Worm (Caenorhabditis elegans) whole organism, late embryonic: ENCODE results near the gene col-12.

Source experiments
- C08G9.2 ChIP-seq: sonication (generic microtip); optimal IDR thresholded peaks from 2 replicates; lab custom pipeline; 2016; ENCODE audit warnings: mild to moderate bottlenecking, missing genetic modification characterization, moderate library complexity, missing compliant biosample characterization
- F13H6.1 ChIP-seq: sonication (generic microtip); optimal IDR thresholded peaks from 2 replicates; lab custom pipeline; 2016; ENCODE audit warnings: missing genetic modification characterization, missing compliant biosample characterization
- K02D7.2 ChIP-seq: sonication (generic microtip); optimal IDR thresholded peaks from 2 replicates; lab custom pipeline; 2017; ENCODE audit warnings: mild to moderate bottlenecking, missing genetic modification characterization, missing compliant biosample characterization
- T23F11.4 ChIP-seq: fragments of 200-800 bp; sonication (Bioruptor generic); optimal IDR thresholded peaks from 2 replicates; lab custom pipeline; 2018; ENCODE audit warnings: mild to moderate bottlenecking, missing genetic modification characterization, missing compliant biosample characterization
- Y22D7AL.16 ChIP-seq: sonication (generic microtip); optimal IDR thresholded peaks from 2 replicates; lab custom pipeline; 2016; ENCODE audit warnings: missing genetic modification characterization, missing compliant biosample characterization
- ahr-1 ChIP-seq: sonication (generic microtip); optimal IDR thresholded peaks from 2 replicates; lab custom pipeline; 2016; ENCODE audit warnings: missing genetic modification characterization, missing compliant biosample characterization
- ama-1 ChIP-seq: fragments of 150-350 bp; optimal IDR thresholded peaks from 2 replicates; lab custom pipeline; 2014
- ceh-18 ChIP-seq: sonication (generic microtip); optimal IDR thresholded peaks from 2 replicates; lab custom pipeline; 2016; ENCODE audit warnings: missing genetic modification characterization, missing compliant biosample characterization
- ceh-19 ChIP-seq: fragments of 200-800 bp; sonication (Bioruptor generic); optimal IDR thresholded peaks from 2 replicates; lab custom pipeline; 2018; ENCODE audit warnings: mild to moderate bottlenecking, missing genetic modification characterization, missing compliant biosample characterization
- ceh-30 ChIP-seq: fragments of 150-350 bp; optimal IDR thresholded peaks from 2 replicates; lab custom pipeline; 2014; ENCODE audit warnings: missing biosample characterization, missing genetic modification characterization
- ceh-31 ChIP-seq: sonication (generic microtip); optimal IDR thresholded peaks from 2 replicates; lab custom pipeline; 2016; ENCODE audit warnings: missing genetic modification characterization, missing compliant biosample characterization
- ceh-34 ChIP-seq: sonication (generic microtip); optimal IDR thresholded peaks from 2 replicates; lab custom pipeline; 2016; ENCODE audit warnings: mild to moderate bottlenecking, missing genetic modification characterization, missing compliant biosample characterization
- ceh-45 ChIP-seq: fragments of 200-800 bp; sonication (Bioruptor generic); IDR thresholded peaks from 2 replicates; pipeline ENCODE4 v1.3.6; 2022; ENCODE audit warnings: missing genetic modification reagents, missing genetic modification characterization, missing compliant biosample characterization
- ceh-48 ChIP-seq: sonication (generic microtip); optimal IDR thresholded peaks from 2 replicates; lab custom pipeline; 2016; ENCODE audit warnings: missing genetic modification characterization, inconsistent platforms, missing compliant biosample characterization
- ceh-6 ChIP-seq: fragments of 200-800 bp; sonication (Bioruptor generic); optimal IDR thresholded peaks from 2 replicates; lab custom pipeline; 2018; ENCODE audit warnings: mild to moderate bottlenecking, missing genetic modification characterization, missing compliant biosample characterization
- ceh-9 ChIP-seq: sonication (generic microtip); optimal IDR thresholded peaks from 2 replicates; lab custom pipeline; 2016; ENCODE audit warnings: mild to moderate bottlenecking, missing genetic modification characterization, inconsistent platforms, missing compliant biosample characterization
- che-1 ChIP-seq: sonication (generic microtip); optimal IDR thresholded peaks from 2 replicates; lab custom pipeline; 2016; ENCODE audit warnings: mild to moderate bottlenecking, missing genetic modification characterization, missing compliant biosample characterization
- dmd-4 ChIP-seq: sonication (generic microtip); optimal IDR thresholded peaks from 2 replicates; lab custom pipeline; 2016; ENCODE audit warnings: borderline replicate concordance, missing genetic modification characterization, missing compliant biosample characterization
- dve-1 ChIP-seq: sonication (generic microtip); optimal IDR thresholded peaks from 2 replicates; lab custom pipeline; 2017; ENCODE audit warnings: antibody characterized with exemption, mild to moderate bottlenecking, missing genetic modification characterization, missing compliant biosample characterization
- elt-2 ChIP-seq: sonication (generic microtip); optimal IDR thresholded peaks from 2 replicates; lab custom pipeline; 2016; ENCODE audit warnings: missing genetic modification reagents, missing genetic modification characterization, missing compliant biosample characterization
- elt-4 ChIP-seq: sonication (generic microtip); optimal IDR thresholded peaks from 2 replicates; lab custom pipeline; 2016; ENCODE audit warnings: missing genetic modification characterization, missing compliant biosample characterization
- ets-4 ChIP-seq: sonication (generic microtip); optimal IDR thresholded peaks from 2 replicates; lab custom pipeline; 2016; ENCODE audit warnings: missing genetic modification characterization, missing compliant biosample characterization
- fkh-10 ChIP-seq: fragments of 150-350 bp; optimal IDR thresholded peaks from 2 replicates; lab custom pipeline; 2014; ENCODE audit warnings: missing biosample characterization, missing genetic modification reagents, missing genetic modification characterization
- fkh-6 ChIP-seq: sonication (generic microtip); optimal IDR thresholded peaks from 2 replicates; lab custom pipeline; 2016; ENCODE audit warnings: missing genetic modification characterization, missing compliant biosample characterization
- hlh-13 ChIP-seq: fragments of 200-800 bp; sonication (Bioruptor generic); optimal IDR thresholded peaks from 2 replicates; lab custom pipeline; 2018; ENCODE audit warnings: mild to moderate bottlenecking, missing genetic modification characterization, missing compliant biosample characterization
- hlh-6 ChIP-seq: sonication (generic microtip); optimal IDR thresholded peaks from 2 replicates; lab custom pipeline; 2016; ENCODE audit warnings: missing genotype, missing genetic modification characterization, missing compliant biosample characterization
- lim-6 ChIP-seq: sonication (generic microtip); optimal IDR thresholded peaks from 2 replicates; lab custom pipeline; 2016; ENCODE audit warnings: missing genetic modification characterization, missing compliant biosample characterization
- lin-11 ChIP-seq: fragments of 200-800 bp; sonication (Bioruptor generic); optimal IDR thresholded peaks from 2 replicates; lab custom pipeline; 2018; ENCODE audit warnings: mild to moderate bottlenecking, missing genetic modification characterization, missing compliant biosample characterization
- madf-2 ChIP-seq: sonication (generic microtip); optimal IDR thresholded peaks from 2 replicates; lab custom pipeline; 2017; ENCODE audit warnings: missing genetic modification characterization, missing compliant biosample characterization
- nfya-1 ChIP-seq: sonication (generic microtip); optimal IDR thresholded peaks from 2 replicates; lab custom pipeline; 2017; ENCODE audit warnings: missing genetic modification characterization, mild to moderate bottlenecking, missing compliant biosample characterization, antibody characterized with exemption, moderate library complexity
- nhr-11 ChIP-seq: fragments of 150-350 bp; optimal IDR thresholded peaks from 2 replicates; lab custom pipeline; 2014; ENCODE audit warnings: missing biosample characterization, missing genetic modification characterization
- nhr-232 ChIP-seq: sonication (generic microtip); optimal IDR thresholded peaks from 2 replicates; lab custom pipeline; 2016; ENCODE audit warnings: missing genetic modification characterization, missing compliant biosample characterization
- npax-4 ChIP-seq: sonication (generic microtip); optimal IDR thresholded peaks from 2 replicates; lab custom pipeline; 2016; ENCODE audit warnings: missing genetic modification characterization, missing compliant biosample characterization
- odd-2 ChIP-seq: sonication (generic microtip); optimal IDR thresholded peaks from 2 replicates; lab custom pipeline; 2017; ENCODE audit warnings: antibody characterized with exemption, mild to moderate bottlenecking, missing genetic modification characterization, missing compliant biosample characterization
- pag-3 ChIP-seq: sonication (generic microtip); optimal IDR thresholded peaks from 2 replicates; lab custom pipeline; 2016; ENCODE audit warnings: missing compliant biosample characterization, missing genetic modification characterization, borderline replicate concordance
- pat-9 ChIP-seq: fragments of 200-800 bp; sonication (Bioruptor generic); optimal IDR thresholded peaks from 2 replicates; lab custom pipeline; 2018; ENCODE audit warnings: mild to moderate bottlenecking, missing genetic modification characterization, moderate library complexity, missing compliant biosample characterization
- pax-1 ChIP-seq: fragments of 150-350 bp; optimal IDR thresholded peaks from 2 replicates; lab custom pipeline; 2014; ENCODE audit warnings: missing biosample characterization, missing genetic modification characterization
- pha-4 ChIP-seq: fragments of 150-350 bp; optimal IDR thresholded peaks from 2 replicates; lab custom pipeline; 2018; ENCODE audit warnings: missing biosample characterization, missing genetic modification reagents, missing genetic modification characterization
- rnt-1 ChIP-seq: sonication (generic microtip); optimal IDR thresholded peaks from 2 replicates; lab custom pipeline; 2016; ENCODE audit warnings: missing genetic modification characterization, missing compliant biosample characterization
- sox-4 ChIP-seq: sonication (generic microtip); optimal IDR thresholded peaks from 2 replicates; lab custom pipeline; 2017; ENCODE audit warnings: mild to moderate bottlenecking, missing genetic modification characterization, inconsistent platforms, missing compliant biosample characterization
- syd-9 ChIP-seq: sonication (generic microtip); optimal IDR thresholded peaks from 2 replicates; lab custom pipeline; 2016; ENCODE audit warnings: mild to moderate bottlenecking, missing genetic modification characterization, moderate library complexity, missing compliant biosample characterization
- tbx-2 ChIP-seq: sonication (generic microtip); optimal IDR thresholded peaks from 2 replicates; lab custom pipeline; 2016; ENCODE audit warnings: missing genetic modification characterization, missing compliant biosample characterization
- tbx-7 ChIP-seq: sonication (generic microtip); optimal IDR thresholded peaks from 2 replicates; lab custom pipeline; 2016; ENCODE audit warnings: missing genotype, missing genetic modification characterization, missing compliant biosample characterization
- ttx-3 ChIP-seq: sonication (generic microtip); optimal IDR thresholded peaks from 2 replicates; lab custom pipeline; 2016; ENCODE audit warnings: missing genetic modification reagents, missing genetic modification characterization, missing compliant biosample characterization
- unc-3 ChIP-seq, 2 experiments: fragments of 200-800 bp in 1 of 2; sonication (Bioruptor generic) in 1 of 2; sonication (generic microtip) in 1 of 2; conservative IDR thresholded peaks in 1 of 2; optimal IDR thresholded peaks in 1 of 2; 2 replicates each; pipeline versions ENCODE4 v1.3.6 to Lab custom; 2016 to 2022; ENCODE audit warnings: missing compliant biosample characterization in 2 of 2, missing genetic modification characterization in 2 of 2, missing genetic modification reagents in 1 of 2
- unc-42 ChIP-seq: sonication (generic microtip); optimal IDR thresholded peaks from 2 replicates; lab custom pipeline; 2016; ENCODE audit warnings: missing genotype, missing genetic modification characterization, missing compliant biosample characterization
- unc-55 ChIP-seq: sonication (generic microtip); optimal IDR thresholded peaks from 2 replicates; lab custom pipeline; 2017; ENCODE audit warnings: missing biosample characterization, missing genetic modification reagents, missing genetic modification characterization
- unc-86 ChIP-seq: sonication (generic microtip); optimal IDR thresholded peaks from 2 replicates; lab custom pipeline; 2016; ENCODE audit warnings: missing genetic modification characterization, missing compliant biosample characterization
- zip-5 ChIP-seq: sonication (generic microtip); optimal IDR thresholded peaks from 2 replicates; lab custom pipeline; 2016; ENCODE audit warnings: missing genetic modification characterization, missing compliant biosample characterization

Gene col-12

ce11 chrV:10467104-10467503 lies 42.1 kb upstream of the col-12 start:
- TF ChIP-seq ceh-19 (GFP tag; lab: Kevin White, UChicago): no peak
- no peak for TF ChIP-seq ceh-45 (GFP tag; lab: Robert Waterston, UW)
- no peak for TF ChIP-seq ceh-31 (tag; lab: Kevin White, UChicago)
- no peak for TF ChIP-seq ceh-9
- TF ChIP-seq F13H6.1 (tag; lab: Kevin White, UChicago): no peak
- TF ChIP-seq elt-4 (tag; lab: Kevin White, UChicago): no peak
- TF ChIP-seq tbx-2 (tag; lab: Kevin White, UChicago): no peak
- no peak for TF ChIP-seq tbx-7 (tag; lab: Kevin White, UChicago)
- TF ChIP-seq lim-6 (tag; lab: Kevin White, UChicago): no peak
- no peak for TF ChIP-seq ets-4 (tag; lab: Kevin White, UChicago)

ce11 chrV:10466607-10467092 lies 41.7 kb upstream of the col-12 start:
- TF ChIP-seq tbx-7 (tag; lab: Kevin White, UChicago) (peak; percentile 19), odd-2 (tag; lab: Kevin White, UChicago) (no peak), ttx-3 (tag; lab: Kevin White, UChicago) (no peak), syd-9 (tag; lab: Kevin White, UChicago) (no peak), lim-6 (tag; lab: Kevin White, UChicago) (peak; percentile 41), ceh-45 (GFP tag; lab: Robert Waterston, UW) (no peak), unc-42 (tag; lab: Kevin White, UChicago) (peak; percentile 92), ama-1 (no peak), pag-3 (tag; lab: Kevin White, UChicago) (no peak), hlh-6 (tag; lab: Kevin White, UChicago) (no peak), nhr-11 (no peak), ceh-6 (no peak), K02D7.2 (tag; lab: Kevin White, UChicago) (no peak), hlh-13 (GFP tag; lab: Kevin White, UChicago) (no peak), ceh-31 (tag; lab: Kevin White, UChicago) (peak; percentile 95), unc-3 (GFP tag; conservative IDR thresholded peaks at IDR 0.05; lab: Robert Waterston, UW) (no peak), unc-3 (tag; optimal IDR thresholded peaks at IDR 0.05; lab: Kevin White, UChicago) (no peak), ceh-30 (tag; lab: Kevin White, UChicago) (peak; percentile 45), nhr-232 (tag; lab: Kevin White, UChicago) (no peak), pax-1 (tag; lab: Kevin White, UChicago) (peak; percentile 88), fkh-6 (tag; lab: Kevin White, UChicago) (peak; percentile 46), lin-11 (no peak), fkh-10 (GFP tag; lab: Kevin White, UChicago) (no peak), ceh-9 (no peak), zip-5 (no peak), ahr-1 (no peak), madf-2 (tag; lab: Kevin White, UChicago) (no peak), ceh-18 (tag; lab: Kevin White, UChicago) (peak; percentile 95), che-1 (no peak), T23F11.4 (GFP tag; lab: Kevin White, UChicago) (peak; percentile 2), sox-4 (tag; lab: Kevin White, UChicago) (no peak), Y22D7AL.16 (tag; lab: Kevin White, UChicago) (no peak), rnt-1 (tag; lab: Kevin White, UChicago) (peak; percentile 80), C08G9.2 (tag; lab: Kevin White, UChicago) (peak; percentile 35), elt-2 (tag; lab: Kevin White, UChicago) (peak; percentile 61), F13H6.1 (tag; lab: Kevin White, UChicago) (peak; percentile 65), pat-9 (tag; lab: Kevin White, UChicago) (no peak), ceh-48 (no peak), dmd-4 (tag; lab: Kevin White, UChicago) (no peak), ets-4 (tag; lab: Kevin White, UChicago) (peak; percentile 64), unc-55 (peak; percentile 83), ceh-34 (tag; lab: Kevin White, UChicago) (peak; percentile 80), pha-4 (tag; lab: Kevin White, UChicago) (no peak), dve-1 (tag; lab: Kevin White, UChicago) (peak; percentile 89), npax-4 (no peak), unc-86 (no peak), nfya-1 (tag; lab: Kevin White, UChicago) (peak; percentile 96), tbx-2 (tag; lab: Kevin White, UChicago) (peak; percentile 91)
